Fruit fly (Drosophila melanogaster): ENCODE results near the gene fmt.
A peak's percentile ranks its signal among the peaks of the same experiment; 100 is the strongest.

dm6 chr3L:6184884-6185438, 11.3 kb upstream of the fmt start, which contains the start of the genes D19B and CG43293:
- TF ChIP-seq fd96Ca (GFP tag; IDR thresholded peaks at IDR 0.05) (peak; percentile 92), Ets98B (GFP tag; IDR thresholded peaks at IDR 0.05) (peak; percentile 94), CG32121 (GFP tag; IDR thresholded peaks at IDR 0.05) (peak; percentile 92), CG34367 (tag; optimal IDR thresholded peaks at IDR 0.05) (peak; percentile 81), EcR (GFP tag; optimal IDR thresholded peaks at IDR 0.05) (no peak), CG17806 (tag; optimal IDR thresholded peaks at IDR 0.05) (peak; percentile 82), CG8301 (tag; optimal IDR thresholded peaks at IDR 0.05) (peak; percentile 80), CG9948 (tag; optimal IDR thresholded peaks at IDR 0.05) (peak; percentile 81), D1 (tag; optimal IDR thresholded peaks at IDR 0.05) (no peak), CG13204 (GFP tag; optimal IDR thresholded peaks at IDR 0.05) (no peak), CG15710 (tag; optimal IDR thresholded peaks at IDR 0.05) (peak; percentile 81), Pif1B (GFP tag; optimal IDR thresholded peaks at IDR 0.05) (peak; percentile 93), CG14655 (GFP tag; optimal IDR thresholded peaks at IDR 0.05) (peak; percentile 88)

All from whole organism, pupa.